Worm (Caenorhabditis elegans): Measurements from ENCODE around the gene cutl-5.

DNA sequence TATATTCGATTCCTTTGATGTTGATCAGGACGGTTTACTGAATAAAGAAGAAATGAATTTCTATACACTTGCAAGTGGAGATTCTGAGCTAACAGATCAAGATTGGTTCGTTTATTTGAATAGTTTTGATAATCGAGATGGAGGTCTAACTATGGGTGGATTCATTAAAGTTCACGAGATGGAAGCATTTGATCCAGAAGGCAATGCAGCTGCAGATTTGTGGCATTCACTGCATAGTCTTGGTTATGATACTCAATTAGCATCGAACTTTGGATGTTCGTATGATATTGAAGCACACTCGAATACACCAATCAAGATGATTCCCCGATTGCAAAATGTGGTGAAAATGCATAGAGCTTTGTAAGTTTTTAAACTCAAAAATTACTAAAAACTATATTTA lies 19.7 kb downstream of the cutl-5 start:
- no peak for TF ChIP-seq gei-17 (GFP tag; optimal IDR thresholded peaks at IDR 0.05)
- TF ChIP-seq C06A6.2 (GFP tag; conservative IDR thresholded peaks at IDR 0.05): no peak
- no peak for TF ChIP-seq zfh-2 (GFP tag; conservative IDR thresholded peaks at IDR 0.05)
- no peak for TF ChIP-seq ccch-3 (GFP tag; optimal IDR thresholded peaks at IDR 0.05)
- no peak for TF ChIP-seq K11D2.4 (GFP tag; IDR thresholded peaks at IDR 0.05)
- no peak for TF ChIP-seq attf-5 (GFP tag; optimal IDR thresholded peaks at IDR 0.05)
- no peak for TF ChIP-seq ztf-18 (tag; optimal IDR thresholded peaks at IDR 0.05)
- TF ChIP-seq F49E8.2 (tag; optimal IDR thresholded peaks at IDR 0.05; ENCODE audit: insufficient read depth): no peak
- no peak for TF ChIP-seq F57C9.4 (tag; optimal IDR thresholded peaks at IDR 0.05)
- TF ChIP-seq Y53G8AR.9 (GFP tag; conservative IDR thresholded peaks at IDR 0.05): no peak
- no peak for TF ChIP-seq F22D6.2 (tag; optimal IDR thresholded peaks at IDR 0.05)
- TF ChIP-seq egl-18 (GFP tag; IDR thresholded peaks at IDR 0.05): no peak
- no peak for TF ChIP-seq attf-6 (GFP tag; IDR thresholded peaks at IDR 0.05)
